Worm (Caenorhabditis elegans) whole organism, young adult: ENCODE results near the gene srw-84.

Source experiments
- B0261.1 ChIP-seq: sonication (generic microtip); optimal IDR thresholded peaks from 2 replicates; lab custom pipeline; 2016; ENCODE audit warnings: mild to moderate bottlenecking, missing genetic modification characterization, moderate library complexity, missing compliant biosample characterization
- F22D6.2 ChIP-seq: sonication (generic microtip); optimal IDR thresholded peaks from 2 replicates; lab custom pipeline; 2016; ENCODE audit warnings: mild to moderate bottlenecking, missing genetic modification characterization, missing compliant biosample characterization
- F37B4.10 ChIP-seq: fragments of 200-800 bp; sonication (Bioruptor generic); IDR thresholded peaks from 2 replicates; pipeline ENCODE4 v1.3.6; 2022; ENCODE audit warnings: missing genetic modification characterization, missing compliant biosample characterization
- F39B2.1 ChIP-seq: fragments of 200-800 bp; sonication (Bioruptor generic); IDR thresholded peaks from 2 replicates; pipeline ENCODE4 v1.3.6; 2022; ENCODE audit warnings: missing genetic modification reagents, missing genetic modification characterization, missing compliant biosample characterization
- F52B5.7 ChIP-seq: sonication (generic microtip); optimal IDR thresholded peaks from 2 replicates; lab custom pipeline; 2016; ENCODE audit warnings: mild to moderate bottlenecking, missing genetic modification characterization, missing compliant biosample characterization
- F55B11.4 ChIP-seq: sonication (generic microtip); optimal IDR thresholded peaks from 2 replicates; lab custom pipeline; 2016; ENCODE audit warnings: missing compliant biosample characterization, missing genetic modification characterization, borderline replicate concordance; ENCODE audit not compliant: insufficient read depth
- F57A8.1 ChIP-seq: fragments of 200-800 bp; sonication (Bioruptor generic); optimal IDR thresholded peaks from 2 replicates; lab custom pipeline; 2018; ENCODE audit warnings: mild to moderate bottlenecking, missing genetic modification characterization, moderate library complexity, missing compliant biosample characterization
- F57C9.4 ChIP-seq: sonication (generic microtip); optimal IDR thresholded peaks from 2 replicates; lab custom pipeline; 2017; ENCODE audit warnings: mild to moderate bottlenecking, missing genetic modification characterization, missing compliant biosample characterization
- K11D2.4 ChIP-seq: fragments of 200-800 bp; sonication (Bioruptor generic); IDR thresholded peaks from 2 replicates; pipeline ENCODE4 v1.3.6; 2022; ENCODE audit warnings: missing genetic modification reagents, missing genetic modification characterization, missing compliant biosample characterization
- ama-1 ChIP-seq, 3 experiments: fragments of 150-350 bp in 1 of 3; sonication (generic microtip) in 2 of 3; optimal IDR thresholded peaks; 2 replicates each; lab custom pipeline; 2014 to 2018; ENCODE audit warnings: missing biosample characterization in 2 of 3, missing genetic modification characterization in 2 of 3, missing genetic modification reagents in 2 of 3
- aptf-3 ChIP-seq: fragments of 200-800 bp; sonication (Bioruptor generic); IDR thresholded peaks from 2 replicates; pipeline ENCODE4 v1.3.6; 2022; ENCODE audit warnings: missing genetic modification characterization, missing compliant biosample characterization
- athp-1 ChIP-seq: sonication (generic microtip); optimal IDR thresholded peaks from 2 replicates; lab custom pipeline; 2017; ENCODE audit warnings: mild to moderate bottlenecking, missing genetic modification characterization, missing compliant biosample characterization
- attf-3 ChIP-seq: fragments of 200-800 bp; sonication (Bioruptor generic); conservative IDR thresholded peaks from 2 replicates; pipeline ENCODE4 v1.3.6; 2022; ENCODE audit warnings: missing genetic modification reagents, missing genetic modification characterization, missing compliant biosample characterization
- attf-5 ChIP-seq: fragments of 200-800 bp; sonication (Bioruptor generic); optimal IDR thresholded peaks from 2 replicates; lab custom pipeline; 2018; ENCODE audit warnings: mild to moderate bottlenecking, missing genetic modification characterization, missing compliant biosample characterization
- ceh-100 ChIP-seq: fragments of 200-800 bp; sonication (Bioruptor generic); IDR thresholded peaks from 2 replicates; pipeline ENCODE4 v1.3.6; 2022; ENCODE audit warnings: missing genetic modification reagents, missing genetic modification characterization, missing compliant biosample characterization
- ceh-27 ChIP-seq: fragments of 200-800 bp; sonication (Bioruptor generic); optimal IDR thresholded peaks from 2 replicates; lab custom pipeline; 2018; ENCODE audit warnings: mild to moderate bottlenecking, missing genetic modification characterization, moderate library complexity, missing compliant biosample characterization
- ceh-58 ChIP-seq: fragments of 200-800 bp; sonication (Bioruptor generic); IDR thresholded peaks from 2 replicates; pipeline ENCODE4 v1.3.6; 2022; ENCODE audit warnings: missing genetic modification characterization, missing compliant biosample characterization
- ceh-79 ChIP-seq: sonication (generic microtip); optimal IDR thresholded peaks from 2 replicates; lab custom pipeline; 2017; ENCODE audit warnings: mild to moderate bottlenecking, missing genetic modification characterization, missing compliant biosample characterization
- ceh-91 ChIP-seq: fragments of 200-800 bp; sonication (Bioruptor generic); IDR thresholded peaks from 2 replicates; pipeline ENCODE4 v1.3.6; 2022; ENCODE audit warnings: missing genetic modification reagents, missing genetic modification characterization, missing compliant biosample characterization
- egl-44 ChIP-seq: fragments of 200-800 bp; sonication (Bioruptor generic); IDR thresholded peaks from 2 replicates; pipeline ENCODE4 v1.3.6; 2022; ENCODE audit warnings: missing genetic modification reagents, missing genetic modification characterization, missing compliant biosample characterization
- ekl-4 ChIP-seq: fragments of 200-800 bp; sonication (Bioruptor generic); IDR thresholded peaks from 2 replicates; pipeline ENCODE4 v1.3.6; 2022; ENCODE audit warnings: missing genetic modification reagents, missing genetic modification characterization, missing compliant biosample characterization
- hlh-26 ChIP-seq: fragments of 200-800 bp; sonication (Bioruptor generic); conservative IDR thresholded peaks from 2 replicates; pipeline ENCODE4 v1.3.6; 2022; ENCODE audit warnings: missing genetic modification reagents, missing genetic modification characterization, missing compliant biosample characterization
- hmg-1.2 ChIP-seq: fragments of 200-800 bp; sonication (Bioruptor generic); IDR thresholded peaks from 2 replicates; pipeline ENCODE4 v1.3.6; 2022; ENCODE audit warnings: missing genetic modification reagents, missing genetic modification characterization, missing compliant biosample characterization
- let-526 ChIP-seq: fragments of 200-800 bp; sonication (Bioruptor generic); IDR thresholded peaks from 2 replicates; pipeline ENCODE4 v1.3.6; 2022; ENCODE audit warnings: missing genetic modification reagents, missing genetic modification characterization, missing compliant biosample characterization
- lin-26 ChIP-seq: fragments of 200-800 bp; sonication (Bioruptor generic); IDR thresholded peaks from 2 replicates; pipeline ENCODE4 v1.3.6; 2022; ENCODE audit warnings: missing genetic modification reagents, missing genetic modification characterization, missing compliant biosample characterization
- lin-54 ChIP-seq: fragments of 200-800 bp; sonication (Bioruptor generic); optimal IDR thresholded peaks from 2 replicates; lab custom pipeline; 2018; ENCODE audit warnings: mild to moderate bottlenecking, missing genetic modification characterization, missing compliant biosample characterization
- madf-3 ChIP-seq: fragments of 200-800 bp; sonication (Bioruptor generic); IDR thresholded peaks from 2 replicates; pipeline ENCODE4 v1.3.6; 2022; ENCODE audit warnings: missing genetic modification reagents, missing genetic modification characterization, missing compliant biosample characterization
- mcd-1 ChIP-seq: fragments of 200-800 bp; sonication (Bioruptor generic); IDR thresholded peaks from 2 replicates; pipeline ENCODE4 v1.3.6; 2022; ENCODE audit warnings: missing genetic modification reagents, missing genetic modification characterization, missing compliant biosample characterization
- mxl-1 ChIP-seq: sonication (generic microtip); optimal IDR thresholded peaks from 2 replicates; lab custom pipeline; 2016; ENCODE audit warnings: missing genetic modification characterization, missing compliant biosample characterization
- nfya-1 ChIP-seq: sonication (generic microtip); optimal IDR thresholded peaks from 2 replicates; lab custom pipeline; 2017; ENCODE audit warnings: antibody characterized with exemption, missing compliant biosample characterization, missing genetic modification characterization, borderline replicate concordance; ENCODE audit not compliant: insufficient read depth
- rpc-1 ChIP-seq, 2 experiments: fragments of 150-350 bp in 1 of 2; sonication (generic microtip) in 1 of 2; optimal IDR thresholded peaks; 2 replicates each; lab custom pipeline; 2014 to 2018; ENCODE audit warnings: missing biosample characterization in 1 of 2, missing genetic modification characterization in 1 of 2, missing genetic modification reagents in 1 of 2, missing genotype in 1 of 2
- sea-2 ChIP-seq: fragments of 200-800 bp; sonication (Bioruptor generic); IDR thresholded peaks from 2 replicates; pipeline ENCODE4 v1.3.6; 2022; ENCODE audit warnings: missing genetic modification characterization, missing compliant biosample characterization
- snpc-1.3 ChIP-seq: sonication (generic microtip); optimal IDR thresholded peaks from 2 replicates; lab custom pipeline; 2017; ENCODE audit warnings: missing genetic modification characterization, mild to moderate bottlenecking, missing compliant biosample characterization, antibody characterized with exemption, moderate library complexity, missing genotype, missing genetic modification reagents; ENCODE audit not compliant: insufficient read depth
- sptf-2 ChIP-seq: fragments of 200-800 bp; sonication (Bioruptor generic); optimal IDR thresholded peaks from 2 replicates; lab custom pipeline; 2018; ENCODE audit warnings: mild to moderate bottlenecking, missing genetic modification characterization, missing compliant biosample characterization
- tbx-9 ChIP-seq: sonication (generic microtip); optimal IDR thresholded peaks from 2 replicates; lab custom pipeline; 2016; ENCODE audit warnings: borderline replicate concordance, missing genetic modification characterization, inconsistent platforms, missing compliant biosample characterization
- tlf-1 ChIP-seq: fragments of 200-800 bp; sonication (Bioruptor generic); optimal IDR thresholded peaks from 2 replicates; lab custom pipeline; 2018; ENCODE audit warnings: mild to moderate bottlenecking, missing genetic modification characterization, missing compliant biosample characterization
- zfh-2 ChIP-seq: fragments of 200-800 bp; sonication (Bioruptor generic); conservative IDR thresholded peaks from 2 replicates; pipeline ENCODE4 v1.3.6; 2022; ENCODE audit warnings: missing genetic modification reagents, missing genetic modification characterization, missing compliant biosample characterization
- zim-3 ChIP-seq: sonication (generic microtip); optimal IDR thresholded peaks from 2 replicates; lab custom pipeline; 2017; ENCODE audit warnings: mild to moderate bottlenecking, missing genetic modification characterization, moderate library complexity, missing compliant biosample characterization
- ztf-22 ChIP-seq: fragments of 200-800 bp; sonication (Bioruptor generic); optimal IDR thresholded peaks from 2 replicates; lab custom pipeline; 2018; ENCODE audit warnings: mild to moderate bottlenecking, missing genetic modification characterization, moderate library complexity, missing compliant biosample characterization
- ztf-25 ChIP-seq: fragments of 200-800 bp; sonication (Bioruptor generic); IDR thresholded peaks from 2 replicates; pipeline ENCODE4 v1.3.6; 2022; ENCODE audit warnings: missing genetic modification reagents, missing genetic modification characterization, missing compliant biosample characterization
- ztf-3 ChIP-seq: fragments of 200-800 bp; sonication (Bioruptor generic); optimal IDR thresholded peaks from 2 replicates; lab custom pipeline; 2018; ENCODE audit warnings: mild to moderate bottlenecking, missing genetic modification characterization, missing compliant biosample characterization

The srw-84 gene

ce11 chrV:19428097-19428496 is 47.0 kb downstream of the srw-84 start:
- TF ChIP-seq F55B11.4 (tag; lab: Kevin White, UChicago) (no peak), zim-3 (peak; percentile 0), lin-26 (GFP tag; lab: Robert Waterston, UW) (0 out of 2 replicates have a peak, but pooled peaks have one; percentile 26)

ce11 chrV:19428936-19429335 is 47.9 kb downstream of the srw-84 start:
- TF ChIP-seq K11D2.4 (GFP tag; lab: Robert Waterston, UW) (no peak), ceh-91 (no peak), lin-54 (GFP tag; lab: Kevin White, UChicago) (no peak), snpc-1.3 (tag; lab: Kevin White, UChicago) (no peak), ama-1 (optimal IDR thresholded peaks at IDR 0.05; lab: Kevin White, UChicago) (no peak), ama-1 (GFP tag; optimal IDR thresholded peaks at IDR 0.05; lab: Kevin White, UChicago) (no peak), ceh-27 (no peak), tlf-1 (no peak), athp-1 (tag; lab: Kevin White, UChicago) (no peak), tbx-9 (tag; lab: Kevin White, UChicago) (no peak), F22D6.2 (tag; lab: Kevin White, UChicago) (no peak), F52B5.7 (tag; lab: Kevin White, UChicago) (no peak), rpc-1 (optimal IDR thresholded peaks at IDR 0.05; lab: Kevin White, UChicago) (no peak), rpc-1 (tag; optimal IDR thresholded peaks at IDR 0.05; lab: Kevin White, UChicago) (no peak), aptf-3 (no peak), mcd-1 (no peak)

ce11 chrV:19429605-19430004 is 48.5 kb downstream of the srw-84 start:
- TF ChIP-seq ztf-22 (GFP tag; lab: Kevin White, UChicago) (no peak), F55B11.4 (tag; lab: Kevin White, UChicago) (no peak), attf-5 (no peak), ceh-79 (tag; lab: Kevin White, UChicago) (no peak), mxl-1 (no peak), ztf-25 (GFP tag; lab: Robert Waterston, UW) (no peak), egl-44 (GFP tag; lab: Robert Waterston, UW) (no peak), hlh-26 (no peak), sea-2 (GFP tag; lab: Robert Waterston, UW) (no peak), zfh-2 (GFP tag; lab: Robert Waterston, UW) (no peak), F37B4.10 (GFP tag; lab: Robert Waterston, UW) (no peak), B0261.1 (no peak), ceh-58 (no peak), madf-3 (GFP tag; lab: Robert Waterston, UW) (no peak), F57A8.1 (GFP tag; lab: Kevin White, UChicago) (no peak), let-526 (GFP tag; lab: Robert Waterston, UW) (no peak), ceh-100 (GFP tag; lab: Robert Waterston, UW) (no peak)

- TF ChIP-seq mxl-1 = no peak
- peak; percentile 3 for TF ChIP-seq ztf-3 (GFP tag; lab: Kevin White, UChicago)
- 0 out of 2 replicates have a peak, but pooled peaks have one; percentile 35 for TF ChIP-seq madf-3 (GFP tag; lab: Robert Waterston, UW)
- TF ChIP-seq F52B5.7 (tag; lab: Kevin White, UChicago) = peak; percentile 63
- TF ChIP-seq F57A8.1 (GFP tag; lab: Kevin White, UChicago) = no peak
- 0 out of 2 replicates have a peak, but pooled peaks have one; percentile 44 for TF ChIP-seq lin-26 (GFP tag; lab: Robert Waterston, UW)
- peak; percentile 34; the same call in 1 of the 2 replicates for TF ChIP-seq attf-3 (GFP tag; lab: Robert Waterston, UW)
- TF ChIP-seq hmg-1.2 = peak; percentile 28; the same call in 1 of the 2 replicates
- no peak for TF ChIP-seq F57C9.4 (tag; lab: Kevin White, UChicago)
- TF ChIP-seq ceh-91 = no peak
- no peak; the same call in 1 of the 2 replicates for TF ChIP-seq egl-44 (GFP tag; lab: Robert Waterston, UW)
- no peak for TF ChIP-seq nfya-1
- no peak for TF ChIP-seq F39B2.1 (GFP tag; lab: Robert Waterston, UW)
- 0 out of 2 replicates have a peak, but pooled peaks have one; percentile 21 for TF ChIP-seq aptf-3
- TF ChIP-seq sea-2 (GFP tag; lab: Robert Waterston, UW) = peak; percentile 67; the same call in 1 of the 2 replicates
- TF ChIP-seq sptf-2 (GFP tag; lab: Kevin White, UChicago) = peak; percentile 23
- peak; percentile 46 for TF ChIP-seq ekl-4 (GFP tag; lab: Robert Waterston, UW)
Observed at ce11 chrV:19430351-19430913, 49.4 kb downstream of the srw-84 start.
